Worm (Caenorhabditis elegans) whole organism, L4/young adult: ENCODE results near the gene ins-5.

Source experiments
- W03F9.2 ChIP-seq: fragments of 150-350 bp; optimal IDR thresholded peaks from 2 replicates; lab custom pipeline; 2014; ENCODE audit warnings: missing biosample characterization, missing genetic modification characterization
- dao-5 ChIP-seq: sonication (generic microtip); optimal IDR thresholded peaks from 2 replicates; lab custom pipeline; 2016; ENCODE audit warnings: missing genotype, missing genetic modification characterization, moderate library complexity, missing compliant biosample characterization

ce11 chrII:5951745-5952144 is 45.6 kb upstream of the ins-5 start:
- TF ChIP-seq W03F9.2 (tag; lab: Kevin White, UChicago): no peak
- no peak for TF ChIP-seq dao-5 (tag; lab: Kevin White, UChicago)
